Fruit fly (Drosophila melanogaster): Measurements from ENCODE around the gene HLH3B.

HLH3B gene

dm6 chrX:2659430-2660075 lies 22.0 kb downstream of the HLH3B start (continued):
- TF ChIP-seq ATbp (GFP tag; optimal IDR thresholded peaks at IDR 0.05) (peak; percentile 12), tna (GFP tag; IDR thresholded peaks at IDR 0.05; ENCODE audit: partially characterized antibody) (no peak), HmgD (GFP tag; optimal IDR thresholded peaks at IDR 0.05) (no peak), CG3838 (GFP tag; optimal IDR thresholded peaks at IDR 0.05) (no peak), Nf-YC (tag; optimal IDR thresholded peaks at IDR 0.05) (no peak)

- TF ChIP-seq vnd (GFP tag; IDR thresholded peaks at IDR 0.05; ENCODE audit: partially characterized antibody) (no peak), Camta (GFP tag; optimal IDR thresholded peaks at IDR 0.05) (no peak), hth (optimal IDR thresholded peaks at IDR 0.05) (no peak), CG18011 (GFP tag; optimal IDR thresholded peaks at IDR 0.05) (no peak), CG4854 (GFP tag; optimal IDR thresholded peaks at IDR 0.05) (no peak), az2 (GFP tag; optimal IDR thresholded peaks at IDR 0.05) (no peak), twi (tag; optimal IDR thresholded peaks at IDR 0.05) (no peak), B-H2 (GFP tag; optimal IDR thresholded peaks at IDR 0.05) (no peak), CG13424 (tag; optimal IDR thresholded peaks at IDR 0.05) (no peak), chm (GFP tag; IDR thresholded peaks at IDR 0.05) (peak; percentile 24; the same call in 1 of the 2 replicates), CG4360 (GFP tag; IDR thresholded peaks at IDR 0.05) (no peak), Eip74EF (GFP tag; optimal IDR thresholded peaks at IDR 0.05) (no peak), Awh (GFP tag; IDR thresholded peaks at IDR 0.05) (no peak), sug (tag; optimal IDR thresholded peaks at IDR 0.05) (peak; percentile 65), Xbp1 (GFP tag; optimal IDR thresholded peaks at IDR 0.05) (no peak), CG18619 (GFP tag; optimal IDR thresholded peaks at IDR 0.05) (no peak), Sox100B (GFP tag; optimal IDR thresholded peaks at IDR 0.05) (no peak), emc (GFP tag; optimal IDR thresholded peaks at IDR 0.05) (no peak), CG3847 (GFP tag; IDR thresholded peaks at IDR 0.05) (no peak), CG2129 (GFP tag; IDR thresholded peaks at IDR 0.05; ENCODE audit: partially characterized antibody) (no peak), ash1 (GFP tag; optimal IDR thresholded peaks at IDR 0.05) (no peak), zen (tag; optimal IDR thresholded peaks at IDR 0.05) (no peak), CG10366 (GFP tag; IDR thresholded peaks at IDR 0.05) (no peak), zfh2 (GFP tag; optimal IDR thresholded peaks at IDR 0.05) (no peak), Stat92E (GFP tag; optimal IDR thresholded peaks at IDR 0.05) (peak in 1 of 3 experiments; percentile 9), Drgx (GFP tag; IDR thresholded peaks at IDR 0.05) (0 out of 2 replicates have a peak, but pooled peaks have one; percentile 11), dysf (GFP tag; IDR thresholded peaks at IDR 0.05) (no peak), CG34224 (GFP tag; IDR thresholded peaks at IDR 0.05; ENCODE audit: partially characterized antibody) (peak; percentile 42; the same call in 1 of the 3 replicates), CG13123 (GFP tag; optimal IDR thresholded peaks at IDR 0.05) (no peak), CG18476 (GFP tag; optimal IDR thresholded peaks at IDR 0.05) (no peak), CG34376 (GFP tag; optimal IDR thresholded peaks at IDR 0.05) (peak; percentile 56), ato (GFP tag; IDR thresholded peaks at IDR 0.05; ENCODE audit: partially characterized antibody) (no peak), tll (GFP tag; optimal IDR thresholded peaks at IDR 0.05) (no peak), CG8089 (GFP tag; optimal IDR thresholded peaks at IDR 0.05) (no peak), dan (GFP tag; IDR thresholded peaks at IDR 0.05) (no peak), ranshi (GFP tag; IDR thresholded peaks at IDR 0.05) (no peak), CG8478 (optimal IDR thresholded peaks at IDR 0.05) (no peak), knrl (GFP tag; IDR thresholded peaks at IDR 0.05; ENCODE audit: partially characterized antibody) (no peak), CG30403 (GFP tag; optimal IDR thresholded peaks at IDR 0.05) (no peak), Taf1 (GFP tag; IDR thresholded peaks at IDR 0.05) (no peak), sc (optimal IDR thresholded peaks at IDR 0.05) (no peak), sc (GFP tag; optimal IDR thresholded peaks at IDR 0.05) (no peak), sens (GFP tag) (peak; percentile 81)
These were observed 23.2 kb downstream of the HLH3B start for dm6 chrX:2658258-2658853.
